Fruit fly (Drosophila melanogaster) whole organism, embryonic: Measurements from ENCODE around the gene Sec63.

Experiments used
- Antp ChIP-seq: fragments of 200-800 bp; sonication (Bioruptor generic); optimal IDR thresholded peaks from 3 replicates; lab custom pipeline; 2016; ENCODE audit warnings: missing biosample characterization, missing genetic modification characterization
- CG13624 ChIP-seq: fragments of 200-800 bp; sonication (Bioruptor generic); optimal IDR thresholded peaks from 2 replicates; lab custom pipeline; 2016; ENCODE audit warnings: missing biosample characterization, missing genetic modification characterization
- CG14014 ChIP-seq: fragments of 200-800 bp; sonication (Bioruptor generic); IDR thresholded peaks from 2 replicates; pipeline ENCODE4 v1.3.6; 2022; ENCODE audit warnings: missing biosample characterization, missing genetic modification characterization
- CG14860 ChIP-seq: fragments of 200-800 bp; sonication (Bioruptor generic); IDR thresholded peaks from 3 replicates; pipeline ENCODE4 v1.3.6; 2022; ENCODE audit warnings: missing biosample characterization, missing genetic modification characterization; ENCODE audit not compliant: partially characterized antibody
- CG15073 ChIP-seq: fragments of 200-800 bp; sonication (Bioruptor generic); optimal IDR thresholded peaks from 2 replicates; lab custom pipeline; 2016; ENCODE audit warnings: missing biosample characterization, missing genetic modification characterization
- CG17361 ChIP-seq: fragments of 200-800 bp; sonication (Bioruptor generic); IDR thresholded peaks from 3 replicates; pipeline ENCODE4 v1.3.6; 2022; ENCODE audit warnings: missing biosample characterization, missing genetic modification characterization
- CG18599 ChIP-seq: fragments of 200-800 bp; sonication (Bioruptor generic); optimal IDR thresholded peaks from 3 replicates; lab custom pipeline; 2017; ENCODE audit warnings: missing biosample characterization, missing genetic modification characterization, mild to moderate bottlenecking, moderate library complexity, missing genetic modification reagents
- CG3163 ChIP-seq: fragments of 200-800 bp; sonication (Bioruptor generic); optimal IDR thresholded peaks from 3 replicates; lab custom pipeline; 2016; ENCODE audit warnings: missing biosample characterization, missing genetic modification characterization
- CG34376 ChIP-seq: fragments of 200-800 bp; sonication (Bioruptor generic); optimal IDR thresholded peaks from 2 replicates; lab custom pipeline; 2018; ENCODE audit warnings: missing biosample characterization, mild to moderate bottlenecking, missing genetic modification characterization
- CG4328 ChIP-seq: fragments of 200-800 bp; sonication (Bioruptor generic); optimal IDR thresholded peaks from 3 replicates; lab custom pipeline; 2017; ENCODE audit warnings: missing biosample characterization, missing genetic modification reagents, missing genetic modification characterization
- CG4707 ChIP-seq: fragments of 200-800 bp; sonication (Bioruptor generic); optimal IDR thresholded peaks from 2 replicates; lab custom pipeline; 2018; ENCODE audit warnings: missing biosample characterization, mild to moderate bottlenecking, missing genetic modification characterization, moderate library complexity
- CG6175 ChIP-seq: fragments of 200-800 bp; sonication (Bioruptor generic); IDR thresholded peaks from 3 replicates; pipeline ENCODE4 v1.3.6; 2022; ENCODE audit warnings: missing biosample characterization, missing genetic modification characterization
- Deaf1 ChIP-seq: fragments of 200-800 bp; optimal IDR thresholded peaks from 3 replicates; lab custom pipeline; 2019; ENCODE audit warnings: missing biosample characterization, mild to moderate bottlenecking, missing genetic modification characterization, moderate library complexity
- GATAe ChIP-seq: fragments of 200-800 bp; sonication (Bioruptor generic); conservative IDR thresholded peaks from 2 replicates; pipeline ENCODE4 v1.3.6; 2022; ENCODE audit warnings: missing biosample characterization, missing genetic modification characterization
- Hey ChIP-seq: fragments of 200-800 bp; sonication (Bioruptor generic); optimal IDR thresholded peaks from 3 replicates; lab custom pipeline; 2018; ENCODE audit warnings: missing biosample characterization, mild to moderate bottlenecking, missing genetic modification characterization
- Hr78 ChIP-seq, 2 experiments: fragments of 200-800 bp in 1 of 2; fragments of >200 bp in 1 of 2; sonication (Bioruptor generic) in 1 of 2; optimal IDR thresholded peaks; 2 replicates each; lab custom pipeline; 2017 to 2019; ENCODE audit warnings: missing biosample characterization in 2 of 2, missing genetic modification characterization in 2 of 2, mild to moderate bottlenecking in 1 of 2, moderate library complexity in 1 of 2
- Vsx1 ChIP-seq: fragments of 200-800 bp; sonication (Bioruptor generic); optimal IDR thresholded peaks from 2 replicates; lab custom pipeline; 2017; ENCODE audit warnings: missing biosample characterization, mild to moderate bottlenecking, missing genetic modification characterization, missing genetic modification reagents
- cwo ChIP-seq: fragments of 200-800 bp; sonication (Bioruptor generic); optimal IDR thresholded peaks from 3 replicates; lab custom pipeline; 2017; ENCODE audit warnings: missing biosample characterization, missing genetic modification characterization, mild to moderate bottlenecking, moderate library complexity, missing genetic modification reagents
- dan ChIP-seq: fragments of 200-800 bp; sonication (Bioruptor generic); IDR thresholded peaks from 2 replicates; pipeline ENCODE4 v1.3.6; 2022; ENCODE audit warnings: missing biosample characterization, missing genetic modification characterization
- dpn ChIP-seq, 2 experiments: fragments of 200-800 bp; sonication (Bioruptor generic); optimal IDR thresholded peaks; 3 replicates each; lab custom pipeline; 2016; ENCODE audit warnings: missing biosample characterization in 2 of 2, missing genetic modification characterization in 2 of 2
- dysf ChIP-seq: fragments of 200-800 bp; sonication (Bioruptor generic); IDR thresholded peaks from 3 replicates; pipeline ENCODE4 v1.3.6; 2022; ENCODE audit warnings: missing biosample characterization, missing genetic modification characterization
- exex ChIP-seq: fragments of 200-800 bp; sonication (Bioruptor generic); optimal IDR thresholded peaks from 4 replicates; lab custom pipeline; 2018; ENCODE audit warnings: missing biosample characterization, mild to moderate bottlenecking, missing genetic modification characterization, moderate library complexity
- grn ChIP-seq: fragments of 200-800 bp; sonication (Bioruptor generic); optimal IDR thresholded peaks from 3 replicates; lab custom pipeline; 2017; ENCODE audit warnings: missing biosample characterization, missing genetic modification characterization
- mirr ChIP-seq: fragments of 200-800 bp; sonication (Bioruptor generic); optimal IDR thresholded peaks from 3 replicates; lab custom pipeline; 2018; ENCODE audit warnings: missing biosample characterization, mild to moderate bottlenecking, missing genetic modification characterization
- onecut ChIP-seq: fragments of 200-800 bp; sonication (Bioruptor generic); IDR thresholded peaks from 2 replicates; pipeline ENCODE4 v1.3.6; 2022; ENCODE audit warnings: missing biosample characterization, missing genetic modification characterization
- phol ChIP-seq: fragments of 200-800 bp; sonication (Bioruptor generic); optimal IDR thresholded peaks from 3 replicates; lab custom pipeline; 2018; ENCODE audit warnings: missing biosample characterization, mild to moderate bottlenecking, missing genetic modification characterization, moderate library complexity
- sens ChIP-seq: fragments of 200-800 bp; sonication (Bioruptor generic); peaks from one replicate; lab custom pipeline; 2016; ENCODE audit warnings: missing biosample characterization, missing genetic modification characterization
- sens-2 ChIP-seq: fragments of 200-800 bp; sonication (Bioruptor generic); IDR thresholded peaks from 2 replicates; pipeline ENCODE4 v1.3.6; 2022; ENCODE audit warnings: missing biosample characterization, missing genetic modification characterization
- slbo ChIP-seq: fragments of 200-800 bp; sonication (Bioruptor generic); IDR thresholded peaks from 2 replicates; pipeline ENCODE4 v1.3.6; 2022; ENCODE audit warnings: missing biosample characterization, missing genetic modification characterization
- sna ChIP-seq: fragments of 200-800 bp; sonication (Bioruptor generic); IDR thresholded peaks from 2 replicates; pipeline ENCODE4 v1.3.6; 2022; ENCODE audit warnings: missing biosample characterization, missing genetic modification characterization; ENCODE audit not compliant: partially characterized antibody
- stwl ChIP-seq: fragments of 200-800 bp; sonication (Bioruptor generic); optimal IDR thresholded peaks from 3 replicates; lab custom pipeline; 2018; ENCODE audit warnings: missing biosample characterization, mild to moderate bottlenecking, missing genetic modification characterization, moderate library complexity
- sug ChIP-seq: fragments of 200-800 bp; optimal IDR thresholded peaks from 2 replicates; lab custom pipeline; 2019; ENCODE audit warnings: missing biosample characterization, mild to moderate bottlenecking, missing genetic modification characterization, moderate library complexity
- vnd ChIP-seq: fragments of 200-800 bp; sonication (Bioruptor generic); IDR thresholded peaks from 3 replicates; pipeline ENCODE4 v1.3.6; 2022; ENCODE audit warnings: missing biosample characterization, missing genetic modification characterization; ENCODE audit not compliant: partially characterized antibody
- zen ChIP-seq: fragments of 200-800 bp; sonication (Bioruptor generic); optimal IDR thresholded peaks from 3 replicates; lab custom pipeline; 2018; ENCODE audit warnings: missing biosample characterization, mild to moderate bottlenecking, missing genetic modification characterization, moderate library complexity

The Sec63 gene

dm6 chr3L:7397979-7398378 lies 37.6 kb downstream of the Sec63 start, which contains the start of gene CG8562:
Gene CG8562, plus strand, starts transcription at chr3L:7398285.
- peak; percentile 43; the same call in 2 of the 3 replicates for TF ChIP-seq vnd
- peak; percentile 44 for TF ChIP-seq sug
- TF ChIP-seq Hr78 (GFP tag; optimal IDR thresholded peaks at IDR 0.05; lab: Kevin White, UChicago), result peak in 1 of 2 experiments; percentile 5
- TF ChIP-seq sna, result no peak
- peak; percentile 13 for TF ChIP-seq CG34376
- TF ChIP-seq grn (GFP tag; lab: Kevin White, UChicago), result peak; percentile 33
- no peak for TF ChIP-seq CG14014 (GFP tag; lab: Robert Waterston, UW)
- TF ChIP-seq cwo, result peak; percentile 14
- no peak for TF ChIP-seq dpn (GFP tag; optimal IDR thresholded peaks at IDR 0.05; lab: Kevin White, UChicago)
- peak; percentile 94 for TF ChIP-seq exex (tag; lab: Kevin White, UChicago)
- TF ChIP-seq CG3163 (GFP tag; lab: Kevin White, UChicago), result no peak
- TF ChIP-seq stwl (tag; lab: Kevin White, UChicago), result no peak
- no peak for TF ChIP-seq phol (tag; lab: Kevin White, UChicago)
- no peak for TF ChIP-seq CG6175 (GFP tag; lab: Robert Waterston, UW)
- no peak for TF ChIP-seq dysf (GFP tag; lab: Robert Waterston, UW)
- TF ChIP-seq zen (tag; lab: Kevin White, UChicago), result no peak
- peak; percentile 64 for TF ChIP-seq Hey
- TF ChIP-seq sens-2 (GFP tag; lab: Robert Waterston, UW), result peak; percentile 69; the same call in 1 of the 2 replicates
- peak; percentile 52; the same call in 1 of the 2 replicates for TF ChIP-seq GATAe (GFP tag; lab: Robert Waterston, UW)
- TF ChIP-seq mirr (GFP tag; lab: Kevin White, UChicago), result peak; percentile 54
- peak; percentile 8 for TF ChIP-seq Vsx1 (GFP tag; lab: Kevin White, UChicago)

- TF ChIP-seq exex (tag; lab: Kevin White, UChicago), result peak; percentile 13
- TF ChIP-seq CG15073 (GFP tag; lab: Kevin White, UChicago), result no peak
These were observed 39.4 kb downstream of the Sec63 start, which contains the start of gene CG18417 for dm6 chr3L:7399770-7400169. Gene CG18417, plus strand, starts transcription at chr3L:7400070.

- TF ChIP-seq CG4328 (GFP tag; lab: Kevin White, UChicago) (no peak), onecut (no peak), Deaf1 (tag; lab: Kevin White, UChicago) (no peak), grn (GFP tag; lab: Kevin White, UChicago) (peak; percentile 27), exex (tag; lab: Kevin White, UChicago) (peak; percentile 89), GATAe (GFP tag; lab: Robert Waterston, UW) (peak; percentile 26; the same call in 1 of the 2 replicates), sens (GFP tag; lab: Kevin White, UChicago) (peak; percentile 21), sug (peak; percentile 46), Antp (no peak), CG13624 (GFP tag; lab: Kevin White, UChicago) (no peak), CG17361 (no peak), CG18599 (GFP tag; lab: Kevin White, UChicago) (peak; percentile 13), dan (no peak), vnd (peak; percentile 52; the same call in 2 of the 3 replicates), slbo (no peak)
These were observed 41.6 kb downstream of the Sec63 start for dm6 chr3L:7401972-7402371.

dm6 chr3L:7404081-7404480 lies 43.7 kb downstream of the Sec63 start, which contains the start of gene CG8560:
Gene CG8560, minus strand, starts transcription at chr3L:7404181.
- TF ChIP-seq CG4707 (no peak), CG14860 (GFP tag; lab: Robert Waterston, UW) (peak; percentile 19; the same call in 1 of the 3 replicates)
- TF ChIP-seq, all 482 proteins: peak for 1
